Worm (Caenorhabditis elegans) whole organism, early embryonic: ENCODE results near the gene srh-240.

ENCODE experiments used
- B0310.2 ChIP-seq: sonication (generic microtip); optimal IDR thresholded peaks from 2 replicates; lab custom pipeline; 2016; ENCODE audit warnings: mild to moderate bottlenecking, missing genetic modification characterization, missing compliant biosample characterization
- F13C5.2 ChIP-seq: sonication (generic microtip); optimal IDR thresholded peaks from 2 replicates; lab custom pipeline; 2017; ENCODE audit warnings: mild to moderate bottlenecking, missing genetic modification characterization, inconsistent platforms, missing compliant biosample characterization
- aly-1 ChIP-seq: sonication (generic microtip); optimal IDR thresholded peaks from 2 replicates; lab custom pipeline; 2016; ENCODE audit warnings: missing genetic modification characterization, missing compliant biosample characterization
- ama-1 ChIP-seq: fragments of 150-350 bp; optimal IDR thresholded peaks from 2 replicates; lab custom pipeline; 2014
- ceh-13 ChIP-seq: fragments of 200-800 bp; sonication (Bioruptor generic); optimal IDR thresholded peaks from 2 replicates; lab custom pipeline; 2018; ENCODE audit warnings: mild to moderate bottlenecking, missing genetic modification characterization, missing compliant biosample characterization
- ceh-36 ChIP-seq: sonication (generic microtip); optimal IDR thresholded peaks from 2 replicates; lab custom pipeline; 2016; ENCODE audit warnings: missing genetic modification characterization, inconsistent platforms, missing compliant biosample characterization
- ets-7 ChIP-seq: sonication (generic microtip); optimal IDR thresholded peaks from 2 replicates; lab custom pipeline; 2016; ENCODE audit warnings: missing genotype, missing genetic modification characterization, missing compliant biosample characterization
- flt-1 ChIP-seq: fragments of 200-800 bp; sonication (Bioruptor generic); IDR thresholded peaks from 2 replicates; pipeline ENCODE4 v1.3.6; 2022; ENCODE audit warnings: missing genetic modification characterization, missing compliant biosample characterization
- hmbx-1 ChIP-seq: sonication (generic microtip); optimal IDR thresholded peaks from 2 replicates; lab custom pipeline; 2016; ENCODE audit warnings: mild to moderate bottlenecking, missing genetic modification characterization, missing compliant biosample characterization
- hmg-4 ChIP-seq: fragments of 200-800 bp; sonication (Bioruptor generic); optimal IDR thresholded peaks from 2 replicates; lab custom pipeline; 2018; ENCODE audit warnings: mild to moderate bottlenecking, missing genetic modification characterization, missing compliant biosample characterization
- hnd-1 ChIP-seq: sonication (generic microtip); optimal IDR thresholded peaks from 2 replicates; lab custom pipeline; 2016; ENCODE audit warnings: missing genetic modification characterization, missing compliant biosample characterization
- pes-1 ChIP-seq: fragments of 200-800 bp; sonication (Bioruptor generic); IDR thresholded peaks from 2 replicates; pipeline ENCODE4 v1.3.6; 2022; ENCODE audit warnings: missing genetic modification reagents, missing genetic modification characterization, missing compliant biosample characterization
- scrt-1 ChIP-seq: fragments of 200-800 bp; sonication (Bioruptor generic); IDR thresholded peaks from 2 replicates; pipeline ENCODE4 v1.3.6; 2022; ENCODE audit warnings: missing genetic modification characterization, missing compliant biosample characterization
- sea-1 ChIP-seq: fragments of 200-800 bp; sonication (Bioruptor generic); conservative IDR thresholded peaks from 2 replicates; pipeline ENCODE4 v1.3.6; 2022; ENCODE audit warnings: missing genetic modification characterization, missing compliant biosample characterization
- tbx-11 ChIP-seq: fragments of 200-800 bp; sonication (Bioruptor generic); IDR thresholded peaks from 2 replicates; pipeline ENCODE4 v1.3.6; 2022; ENCODE audit warnings: missing genetic modification characterization, missing compliant biosample characterization
- tbx-37 ChIP-seq: fragments of 200-800 bp; sonication (Bioruptor generic); conservative IDR thresholded peaks from 2 replicates; pipeline ENCODE4 v1.3.6; 2022; ENCODE audit warnings: missing genetic modification reagents, missing genetic modification characterization, missing compliant biosample characterization
- tra-4 ChIP-seq: sonication (generic microtip); optimal IDR thresholded peaks from 2 replicates; lab custom pipeline; 2017; ENCODE audit warnings: missing genetic modification characterization, missing compliant biosample characterization

The srh-240 gene

DNA sequence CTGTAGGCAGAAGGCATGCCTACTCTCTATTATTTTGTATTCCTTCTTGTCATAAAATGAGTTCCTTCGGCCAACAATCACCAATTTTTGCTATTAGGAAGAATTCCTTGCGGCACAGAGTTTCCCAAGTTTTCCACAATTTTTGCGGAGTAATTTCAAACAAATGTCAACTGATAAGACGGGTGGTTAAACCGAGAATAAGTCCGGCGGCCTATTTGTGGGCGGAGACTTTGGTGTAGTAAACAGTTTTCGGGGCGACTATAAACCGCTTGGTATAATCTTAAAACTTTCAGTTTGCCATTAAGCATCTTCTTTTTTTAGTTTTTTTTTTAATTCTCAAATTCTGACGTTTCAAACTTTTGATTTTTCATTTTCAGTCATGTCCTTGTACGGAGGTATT lies 16.0 kb downstream of the srh-240 start, which contains the start of gene ifc-1:
TSS of gene ifc-1 (plus strand) at position 378 of the 400 bp plus-strand sequence.
- TF ChIP-seq F13C5.2 (tag; lab: Kevin White, UChicago), result no peak
- TF ChIP-seq tbx-37 (GFP tag; lab: Robert Waterston, UW), result no peak
- TF ChIP-seq ama-1 (lab: Kevin White, UChicago), result no peak
- TF ChIP-seq ets-7 (tag; lab: Kevin White, UChicago), result no peak
- TF ChIP-seq tbx-11 (GFP tag; lab: Robert Waterston, UW), result no peak
- TF ChIP-seq ceh-36 (tag; lab: Kevin White, UChicago), result no peak
- TF ChIP-seq flt-1, result no peak
- TF ChIP-seq sea-1, result no peak
- TF ChIP-seq hmbx-1 (tag; lab: Kevin White, UChicago), result no peak
- no peak for TF ChIP-seq hmg-4 (GFP tag; lab: Kevin White, UChicago)
- no peak for TF ChIP-seq hnd-1 (tag; lab: Kevin White, UChicago)
- no peak for TF ChIP-seq aly-1 (tag; lab: Kevin White, UChicago)

DNA sequence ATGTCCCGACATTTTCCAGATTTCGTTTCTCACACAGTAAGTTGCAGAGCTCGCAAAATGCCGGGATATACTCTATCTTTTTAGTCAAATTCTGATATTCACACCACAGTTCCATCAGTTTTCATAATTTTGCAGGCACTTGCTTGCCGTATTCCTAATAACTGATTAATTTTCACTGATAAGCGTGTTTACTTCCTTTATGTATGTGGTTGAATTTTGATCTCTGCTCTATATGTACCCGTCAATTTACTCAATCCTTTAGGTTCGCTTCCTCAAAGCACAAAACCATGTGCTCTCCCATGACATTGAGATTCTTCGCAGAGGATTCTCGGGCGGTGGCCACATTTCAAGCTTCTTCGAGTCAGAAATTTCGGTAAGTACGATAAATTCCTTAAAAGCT lies 16.6 kb downstream of the srh-240 start:
- TF ChIP-seq pes-1 (GFP tag; lab: Robert Waterston, UW), result no peak
- TF ChIP-seq ets-7 (tag; lab: Kevin White, UChicago), result no peak
- no peak for TF ChIP-seq hmbx-1 (tag; lab: Kevin White, UChicago)
- TF ChIP-seq flt-1, result no peak
- no peak for TF ChIP-seq hmg-4 (GFP tag; lab: Kevin White, UChicago)
- no peak for TF ChIP-seq B0310.2
- TF ChIP-seq ama-1 (lab: Kevin White, UChicago), result no peak
- no peak for TF ChIP-seq tbx-37 (GFP tag; lab: Robert Waterston, UW)
- TF ChIP-seq aly-1 (tag; lab: Kevin White, UChicago), result no peak
- no peak for TF ChIP-seq scrt-1 (GFP tag; lab: Robert Waterston, UW)

DNA sequence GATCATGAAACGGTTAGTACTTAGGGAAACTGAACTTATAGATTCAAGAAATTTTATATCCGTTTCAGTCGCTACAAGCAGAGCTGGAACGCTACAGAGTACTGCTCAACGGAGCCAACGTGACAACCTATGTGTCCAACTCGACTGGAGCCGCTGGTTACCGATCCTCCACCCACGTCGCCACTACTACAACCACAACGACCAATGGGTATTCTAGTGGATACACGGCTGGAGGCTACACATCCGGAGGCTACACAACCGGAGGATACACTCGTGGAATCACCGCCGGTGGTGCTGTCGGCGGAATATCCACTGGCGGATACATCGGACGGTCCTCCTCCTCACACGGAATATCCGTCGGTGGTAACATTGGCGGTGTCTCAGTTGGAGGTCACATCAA lies 18.1 kb downstream of the srh-240 start:
- TF ChIP-seq scrt-1 (GFP tag; lab: Robert Waterston, UW), result no peak
- TF ChIP-seq tbx-11 (GFP tag; lab: Robert Waterston, UW), result no peak
- no peak for TF ChIP-seq B0310.2
- TF ChIP-seq tbx-37 (GFP tag; lab: Robert Waterston, UW), result no peak
- TF ChIP-seq F13C5.2 (tag; lab: Kevin White, UChicago), result no peak
- no peak for TF ChIP-seq ceh-13 (GFP tag; lab: Kevin White, UChicago)
- TF ChIP-seq tra-4 (tag; lab: Kevin White, UChicago), result no peak
- no peak for TF ChIP-seq ama-1 (lab: Kevin White, UChicago)
- no peak for TF ChIP-seq pes-1 (GFP tag; lab: Robert Waterston, UW)
- TF ChIP-seq flt-1, result no peak
- no peak for TF ChIP-seq hmg-4 (GFP tag; lab: Kevin White, UChicago)
- TF ChIP-seq ets-7 (tag; lab: Kevin White, UChicago), result no peak
- no peak for TF ChIP-seq aly-1 (tag; lab: Kevin White, UChicago)
- no peak for TF ChIP-seq hnd-1 (tag; lab: Kevin White, UChicago)
- no peak for TF ChIP-seq hmbx-1 (tag; lab: Kevin White, UChicago)
- no peak for TF ChIP-seq ceh-36 (tag; lab: Kevin White, UChicago)
- TF ChIP-seq sea-1, result no peak

DNA sequence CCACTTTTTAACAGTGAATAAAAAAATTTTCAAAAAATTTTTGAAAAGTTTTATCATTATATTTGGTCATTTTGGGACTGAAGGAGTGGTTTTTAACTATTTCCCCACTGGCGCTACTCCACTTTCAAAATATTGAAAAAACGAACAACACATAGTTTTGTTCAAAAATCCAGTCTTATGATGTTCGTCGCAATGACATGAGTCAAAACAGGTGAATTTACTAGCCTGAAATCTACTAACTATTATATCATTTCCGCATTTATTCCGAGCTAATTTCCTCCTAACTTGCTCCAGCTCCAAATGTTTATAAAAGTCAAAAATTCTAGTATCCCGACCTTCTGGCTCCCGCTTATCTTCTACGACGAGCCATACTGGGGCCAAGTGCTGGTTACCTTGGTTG lies 19.4 kb downstream of the srh-240 start, which contains the start of gene sre-24:
TSS of gene sre-24 (plus strand) at position 301 of the 400 bp plus-strand sequence.
- no peak for TF ChIP-seq B0310.2
- no peak for TF ChIP-seq tra-4 (tag; lab: Kevin White, UChicago)
- TF ChIP-seq flt-1, result no peak
- no peak for TF ChIP-seq ets-7 (tag; lab: Kevin White, UChicago)
- TF ChIP-seq F13C5.2 (tag; lab: Kevin White, UChicago), result no peak
- no peak for TF ChIP-seq pes-1 (GFP tag; lab: Robert Waterston, UW)
- TF ChIP-seq hnd-1 (tag; lab: Kevin White, UChicago), result no peak
- TF ChIP-seq hmg-4 (GFP tag; lab: Kevin White, UChicago), result no peak
- TF ChIP-seq hmbx-1 (tag; lab: Kevin White, UChicago), result no peak
- no peak for TF ChIP-seq ama-1 (lab: Kevin White, UChicago)
- TF ChIP-seq tbx-11 (GFP tag; lab: Robert Waterston, UW), result no peak
- no peak for TF ChIP-seq sea-1
- TF ChIP-seq ceh-36 (tag; lab: Kevin White, UChicago), result no peak
- no peak for TF ChIP-seq ceh-13 (GFP tag; lab: Kevin White, UChicago)

DNA sequence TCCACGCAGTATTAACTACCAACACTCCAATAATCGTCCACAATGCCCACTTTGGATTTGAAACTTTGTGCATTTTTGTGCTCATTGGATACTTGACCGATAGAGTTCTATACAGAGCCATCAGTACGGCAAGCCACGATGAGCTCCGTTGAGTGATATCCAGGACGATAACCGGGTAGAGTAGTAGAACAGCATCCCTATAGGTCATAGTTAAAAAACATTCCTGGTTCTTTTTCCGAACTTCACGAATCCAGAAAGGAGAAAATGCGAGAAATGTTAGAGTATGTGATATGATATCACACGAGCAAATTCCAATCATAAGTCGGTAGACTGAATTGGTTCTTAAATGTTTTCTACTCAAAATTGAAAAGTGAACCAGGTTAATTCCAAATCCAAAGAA lies 23.3 kb downstream of the srh-240 start:
- TF ChIP-seq ceh-36 (tag; lab: Kevin White, UChicago) (no peak), hnd-1 (tag; lab: Kevin White, UChicago) (no peak), flt-1 (no peak), ceh-13 (GFP tag; lab: Kevin White, UChicago) (no peak), hmg-4 (GFP tag; lab: Kevin White, UChicago) (no peak), pes-1 (GFP tag; lab: Robert Waterston, UW) (no peak), tra-4 (tag; lab: Kevin White, UChicago) (no peak), aly-1 (tag; lab: Kevin White, UChicago) (no peak)

DNA sequence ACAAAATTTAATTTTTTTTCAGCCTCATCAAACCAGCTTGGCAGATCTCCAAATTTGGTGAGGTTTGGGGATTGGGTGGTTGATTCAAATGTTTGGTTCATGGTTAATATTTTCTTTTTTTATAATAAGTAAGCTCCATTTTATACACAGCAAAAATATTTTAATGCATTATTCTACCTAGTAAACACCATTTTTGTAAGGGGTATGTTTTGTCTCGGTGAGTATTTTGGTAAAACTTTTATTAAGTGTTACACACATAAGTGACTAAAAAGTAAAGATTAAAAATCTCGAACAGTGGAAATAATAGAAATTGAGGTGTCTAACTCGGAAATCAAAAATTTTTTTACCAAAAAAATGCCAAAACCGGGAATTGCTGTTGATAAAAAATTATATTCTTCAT lies 23.7 kb downstream of the srh-240 start, which contains the start of gene srw-4:
TSS of gene srw-4 (minus strand) at position 101 of the 400 bp plus-strand sequence.
- TF ChIP-seq tbx-11 (GFP tag; lab: Robert Waterston, UW) (no peak), ceh-36 (tag; lab: Kevin White, UChicago) (no peak), scrt-1 (GFP tag; lab: Robert Waterston, UW) (no peak), ceh-13 (GFP tag; lab: Kevin White, UChicago) (no peak), hmg-4 (GFP tag; lab: Kevin White, UChicago) (no peak), tra-4 (tag; lab: Kevin White, UChicago) (no peak), tbx-37 (GFP tag; lab: Robert Waterston, UW) (no peak), ets-7 (tag; lab: Kevin White, UChicago) (no peak)

DNA sequence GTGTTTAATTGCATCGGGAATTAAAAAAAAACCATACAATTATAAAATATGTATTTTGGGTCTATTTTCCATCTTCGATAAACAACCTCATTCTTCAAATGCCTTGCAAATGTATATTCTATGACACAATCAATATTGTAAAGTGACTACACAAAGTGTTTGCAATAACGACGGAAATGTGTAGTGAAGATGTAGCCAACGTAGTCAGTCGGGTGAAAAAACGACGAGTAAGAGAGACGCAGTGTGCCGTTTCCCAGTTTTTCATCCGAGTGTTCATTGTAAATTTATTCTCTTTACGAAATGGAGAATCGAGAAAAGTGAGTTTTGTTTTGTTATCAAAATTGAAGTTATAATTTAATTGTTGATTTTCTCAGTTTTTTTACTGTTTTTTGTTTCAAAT lies 26.9 kb downstream of the srh-240 start, which contains the start of gene F37B4.15:
TSS of gene F37B4.15 (plus strand) at position 301 of the 400 bp plus-strand sequence.
- TF ChIP-seq ceh-36 (tag; lab: Kevin White, UChicago), result no peak
- TF ChIP-seq hmbx-1 (tag; lab: Kevin White, UChicago), result no peak
- no peak for TF ChIP-seq ets-7 (tag; lab: Kevin White, UChicago)
- TF ChIP-seq aly-1 (tag; lab: Kevin White, UChicago), result no peak
- TF ChIP-seq ceh-13 (GFP tag; lab: Kevin White, UChicago), result no peak
- TF ChIP-seq hmg-4 (GFP tag; lab: Kevin White, UChicago), result no peak
